Fruit fly (Drosophila melanogaster): ENCODE measurements around the gene Flo2.

DNA sequence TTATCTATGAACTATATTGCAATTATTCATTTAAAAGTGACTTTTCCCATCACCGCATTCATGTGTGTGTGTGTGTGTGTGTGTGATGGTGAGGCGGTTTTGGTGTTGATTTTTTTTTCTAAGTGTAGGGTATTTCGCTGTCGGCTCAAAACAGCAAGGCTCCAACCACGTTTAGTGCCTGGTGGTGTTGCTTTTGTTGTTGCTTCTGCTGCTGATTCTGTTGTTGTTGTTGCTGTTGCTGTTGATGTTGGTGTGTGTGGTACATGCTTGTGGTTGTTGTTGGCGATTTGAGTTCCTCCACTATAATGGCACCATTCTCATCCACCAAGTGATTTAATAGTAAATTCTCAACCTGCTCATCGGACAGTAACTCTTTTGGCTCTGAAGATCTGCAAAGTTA is 11.5 kb upstream of the Flo2 start:
- no peak for TF ChIP-seq psq (optimal IDR thresholded peaks at IDR 0.05)
- TF ChIP-seq h (optimal IDR thresholded peaks at IDR 0.05): no peak

Measured in Kc167 (cell line).